Fruit fly (Drosophila melanogaster) Kc167 (cell line): ENCODE measurements around the gene Ir76b.

Experiments used
- Myc ChIP-seq: fragments of >200 bp; optimal IDR thresholded peaks from 2 replicates; lab custom pipeline; 2017; ENCODE audit warnings: missing external identifiers
- Sin3A ChIP-seq: fragments of >200 bp; optimal IDR thresholded peaks from 2 replicates; lab custom pipeline; 2018; ENCODE audit warnings: missing external identifiers
- h ChIP-seq: fragments of >200 bp; optimal IDR thresholded peaks from 3 replicates; lab custom pipeline; 2018; ENCODE audit warnings: missing external identifiers
- insv ChIP-seq: fragments of >200 bp; optimal IDR thresholded peaks from 3 replicates; lab custom pipeline; 2018; ENCODE audit warnings: missing external identifiers
- psq ChIP-seq: fragments of >200 bp; optimal IDR thresholded peaks from 2 replicates; lab custom pipeline; 2017; ENCODE audit warnings: missing external identifiers
- ttk ChIP-seq: sonication (Bioruptor generic); optimal IDR thresholded peaks from 2 replicates; lab custom pipeline; 2017; ENCODE audit warnings: missing external identifiers

The Ir76b gene

DNA sequence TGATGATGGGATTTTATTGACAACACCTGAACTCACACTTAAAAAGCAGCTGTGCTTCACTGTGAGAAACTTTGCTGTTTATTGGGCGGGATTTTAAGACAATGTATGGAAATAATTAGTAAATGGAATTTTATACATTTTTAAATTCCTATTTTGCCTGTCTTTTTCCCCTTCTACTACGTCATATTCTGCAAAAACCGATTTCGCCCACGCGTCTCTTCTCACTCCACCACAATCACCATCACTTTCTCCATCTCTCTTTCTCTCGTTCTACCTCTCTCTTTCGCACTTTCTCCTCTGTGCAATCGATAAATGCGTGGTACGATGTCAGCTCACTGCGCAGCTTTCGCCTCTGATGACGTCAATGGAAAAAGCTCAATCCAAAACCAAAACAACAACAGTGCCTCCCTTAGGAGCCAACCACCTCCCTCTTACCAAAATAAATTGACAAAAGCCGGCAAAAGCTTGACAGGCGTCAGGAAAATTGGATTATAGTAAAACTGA, 6.7 kb downstream of the Ir76b start:
- TF ChIP-seq psq (lab: Kevin White, UChicago) (no peak), insv (lab: Kevin White, UChicago) (no peak), h (lab: Kevin White, UChicago) (no peak), ttk (lab: Kevin White, UChicago) (no peak), Sin3A (lab: Kevin White, UChicago) (no peak), Myc (lab: Kevin White, UChicago) (no peak)

DNA sequence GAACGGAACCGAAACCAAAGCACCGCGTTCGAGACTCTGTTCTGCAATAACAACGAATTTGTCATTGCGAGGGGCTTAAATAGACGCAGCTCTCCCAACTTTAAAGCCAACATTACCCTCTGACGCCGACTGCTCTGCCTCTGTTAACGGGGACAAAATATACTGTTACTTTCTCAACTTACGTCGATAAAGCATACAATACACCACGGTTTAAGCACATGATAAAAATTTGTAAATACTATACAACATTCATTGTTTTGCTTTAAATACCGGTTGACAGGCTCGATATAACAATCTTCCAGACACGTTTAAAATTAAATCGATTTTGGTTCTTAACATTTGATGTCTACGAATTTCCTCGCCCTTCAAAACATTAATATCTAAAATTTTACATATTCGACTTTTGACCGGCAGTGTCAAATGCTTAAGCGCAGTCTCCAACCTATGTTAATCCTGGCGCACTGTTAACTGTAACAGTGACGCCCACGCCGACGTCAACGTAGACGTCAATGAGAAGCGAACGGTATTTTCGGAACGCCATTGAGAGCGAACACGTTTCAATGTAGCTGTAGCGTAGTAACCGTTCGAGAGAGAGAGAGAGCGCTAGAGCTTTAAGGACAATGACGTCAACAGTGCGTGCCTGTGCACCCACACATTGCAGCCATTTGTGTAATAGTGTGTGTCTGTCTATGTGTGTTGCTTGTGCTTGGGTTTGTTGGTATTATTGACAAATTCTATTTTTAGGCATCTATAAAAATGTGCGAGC, 7.4 kb downstream of the Ir76b start, which contains the start of gene CG14186:
Gene CG14186, minus strand, starts transcription at position 51 of the 766 bp plus-strand sequence.
- TF ChIP-seq Myc (lab: Kevin White, UChicago) (no peak), Sin3A (lab: Kevin White, UChicago) (no peak), psq (lab: Kevin White, UChicago) (no peak), h (lab: Kevin White, UChicago) (no peak), ttk (lab: Kevin White, UChicago) (no peak), insv (lab: Kevin White, UChicago) (no peak)

DNA sequence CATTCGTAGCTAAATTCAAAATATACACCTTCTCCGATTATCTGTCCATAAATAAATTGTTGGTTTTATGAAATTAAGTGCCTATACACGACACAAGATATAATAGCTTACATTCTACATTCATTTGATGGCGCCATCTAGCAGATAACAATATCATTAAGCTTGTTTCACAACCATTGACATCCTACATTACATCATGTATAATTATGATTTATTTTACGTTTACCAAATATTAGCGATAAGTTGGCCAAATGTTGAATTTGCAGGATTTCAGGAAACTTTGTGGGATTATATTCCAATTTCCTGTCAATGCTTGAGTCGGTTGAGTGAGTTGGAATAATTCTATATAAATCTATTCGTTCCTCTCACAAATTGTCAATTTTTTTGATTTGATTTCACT, 14.0 kb downstream of the Ir76b start:
- TF ChIP-seq psq (lab: Kevin White, UChicago): no peak

DNA sequence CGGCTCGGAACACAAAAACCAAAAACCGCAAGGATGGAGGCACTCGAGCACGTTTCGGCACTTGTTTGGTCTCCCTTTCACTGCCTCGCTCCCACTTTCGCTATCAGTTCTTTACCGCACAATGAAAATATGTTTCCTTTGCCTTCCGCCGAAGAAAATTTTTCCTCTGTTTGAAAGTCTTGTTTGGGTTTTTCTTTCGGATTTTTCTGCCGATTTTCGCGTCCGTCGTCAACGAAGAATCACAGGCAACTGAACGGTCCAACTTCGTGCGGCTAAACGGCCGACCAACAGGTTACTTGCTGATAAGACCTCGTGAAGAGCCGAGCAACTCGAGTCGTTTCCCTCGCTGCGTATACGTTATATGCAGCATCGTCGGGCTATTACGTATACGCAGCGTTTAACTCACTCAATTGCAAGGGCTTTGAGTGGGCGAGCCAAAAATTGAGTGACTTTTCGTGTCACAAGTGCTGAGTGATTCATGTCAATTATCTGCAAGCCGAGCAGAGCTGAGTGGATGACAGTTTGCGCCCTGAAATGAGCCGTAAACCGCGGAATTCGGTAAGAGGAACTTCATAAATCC, 22.5 kb downstream of the Ir76b start, which contains the start of gene sNPF-R:
Gene sNPF-R, minus strand, starts transcription at position 253 of the 580 bp plus-strand sequence.
- TF ChIP-seq insv (lab: Kevin White, UChicago) (no peak), psq (lab: Kevin White, UChicago) (no peak), Myc (lab: Kevin White, UChicago) (no peak), Sin3A (lab: Kevin White, UChicago) (no peak), h (lab: Kevin White, UChicago) (no peak), ttk (lab: Kevin White, UChicago) (no peak)

DNA sequence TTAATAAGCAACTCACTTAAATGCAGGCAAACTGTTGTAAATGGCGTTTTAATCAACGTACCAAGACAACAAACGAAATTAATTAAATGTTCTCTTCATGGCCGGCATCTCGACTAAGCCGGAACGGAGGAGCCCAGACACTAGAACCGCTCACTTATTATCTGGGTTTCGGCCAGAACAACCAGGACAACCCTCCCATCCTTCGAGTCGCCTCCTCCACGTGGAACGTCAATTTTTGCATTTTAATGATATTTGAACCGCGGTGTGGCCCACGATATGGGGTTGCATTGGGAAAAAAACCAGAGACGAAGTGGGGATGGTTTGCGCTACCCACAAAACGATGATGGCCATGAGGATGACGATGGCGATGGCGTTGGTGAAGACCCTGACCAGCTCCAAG, 26.3 kb downstream of the Ir76b start:
- TF ChIP-seq h (lab: Kevin White, UChicago) (no peak), Sin3A (lab: Kevin White, UChicago) (no peak), insv (lab: Kevin White, UChicago) (no peak), Myc (lab: Kevin White, UChicago) (no peak), ttk (lab: Kevin White, UChicago) (no peak), psq (lab: Kevin White, UChicago) (no peak)

DNA sequence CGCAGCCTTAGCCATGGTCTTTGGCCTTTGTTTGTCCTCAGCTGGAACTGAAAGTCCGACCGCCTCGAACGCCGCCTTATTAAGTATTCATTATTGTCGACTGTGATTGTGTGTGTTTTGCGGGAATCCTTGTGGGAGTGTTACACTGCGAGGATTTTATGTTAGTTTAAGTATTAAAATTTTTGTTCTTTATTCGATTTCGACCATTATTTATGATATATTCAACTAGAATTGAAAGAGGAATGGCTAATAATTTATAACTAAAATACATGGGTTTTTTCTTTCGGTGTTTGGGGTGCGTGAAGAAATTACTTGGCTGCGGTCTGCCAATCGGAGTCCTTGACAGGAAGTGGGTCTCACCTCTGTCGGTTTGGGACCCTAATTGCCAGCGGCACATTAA, 48.8 kb downstream of the Ir76b start:
- TF ChIP-seq psq (lab: Kevin White, UChicago) (no peak), insv (lab: Kevin White, UChicago) (no peak), h (lab: Kevin White, UChicago) (no peak), Sin3A (lab: Kevin White, UChicago) (no peak), Myc (lab: Kevin White, UChicago) (no peak), ttk (lab: Kevin White, UChicago) (no peak)
